Worm (Caenorhabditis elegans): ENCODE data around the gene C01G12.7.

Gene C01G12.7

ce11 chrII:14580549-14580948, 11.1 kb downstream of the C01G12.7 start, which contains the start of the genes nspb-8 and nspb-9:
Gene nspb-8 (minus strand): TSS chrII:14580649.
Gene nspb-9 (plus strand): TSS chrII:14580859.
- TF ChIP-seq ttx-3 (tag; optimal IDR thresholded peaks at IDR 0.05) (no peak), unc-3 (GFP tag; conservative IDR thresholded peaks at IDR 0.05) (no peak), unc-3 (tag; optimal IDR thresholded peaks at IDR 0.05) (no peak), unc-55 (GFP tag; optimal IDR thresholded peaks at IDR 0.05) (no peak), pros-1 (tag; optimal IDR thresholded peaks at IDR 0.05) (no peak), T23F11.4 (GFP tag; optimal IDR thresholded peaks at IDR 0.05) (no peak), ceh-19 (GFP tag; optimal IDR thresholded peaks at IDR 0.05) (no peak), F13H6.1 (tag; optimal IDR thresholded peaks at IDR 0.05) (no peak), che-1 (tag; optimal IDR thresholded peaks at IDR 0.05) (no peak)

- TF ChIP-seq T23F11.4 (GFP tag; optimal IDR thresholded peaks at IDR 0.05) (no peak), mec-3 (tag; optimal IDR thresholded peaks at IDR 0.05; ENCODE audit: borderline replicate concordance) (no peak)
Observed at ce11 chrII:14578716-14579115, 13.0 kb downstream of the C01G12.7 start, which contains the start of gene C01G12.9. Gene C01G12.9 (plus strand): TSS chrII:14579016.

- TF ChIP-seq T23F11.4 (GFP tag; optimal IDR thresholded peaks at IDR 0.05) (no peak), F13H6.1 (tag; optimal IDR thresholded peaks at IDR 0.05) (no peak), fax-1 (tag; optimal IDR thresholded peaks at IDR 0.05) (no peak), ahr-1 (tag; optimal IDR thresholded peaks at IDR 0.05) (no peak)
Observed at ce11 chrII:14578013-14578412, 13.7 kb downstream of the C01G12.7 start, which contains the start of gene nspb-7. Gene nspb-7 (plus strand): TSS chrII:14578313.

ce11 chrII:14576429-14576828, 15.3 kb downstream of the C01G12.7 start, which contains the start of gene C01G12.13:
Gene C01G12.13 (plus strand): TSS chrII:14576729.
- no peak for TF ChIP-seq npax-4 (tag; optimal IDR thresholded peaks at IDR 0.05)
- no peak for TF ChIP-seq C08G9.2 (tag; optimal IDR thresholded peaks at IDR 0.05)
- TF ChIP-seq pha-4 (tag; optimal IDR thresholded peaks at IDR 0.05), result no peak
- TF ChIP-seq ceh-9 (tag; optimal IDR thresholded peaks at IDR 0.05), result no peak
- no peak for TF ChIP-seq unc-3 (GFP tag; conservative IDR thresholded peaks at IDR 0.05)
- TF ChIP-seq unc-3 (tag; optimal IDR thresholded peaks at IDR 0.05), result no peak
- TF ChIP-seq mec-3 (tag; optimal IDR thresholded peaks at IDR 0.05; ENCODE audit: borderline replicate concordance), result no peak

ce11 chrII:14574790-14575189, 16.9 kb downstream of the C01G12.7 start:
- TF ChIP-seq mec-3 (tag; optimal IDR thresholded peaks at IDR 0.05; ENCODE audit: borderline replicate concordance) (no peak), nhr-11 (tag; optimal IDR thresholded peaks at IDR 0.05) (no peak), ceh-19 (GFP tag; optimal IDR thresholded peaks at IDR 0.05) (no peak), ama-1 (optimal IDR thresholded peaks at IDR 0.05) (no peak), tbx-7 (tag; optimal IDR thresholded peaks at IDR 0.05) (no peak), pat-9 (tag; optimal IDR thresholded peaks at IDR 0.05) (no peak), dmd-4 (tag; optimal IDR thresholded peaks at IDR 0.05; ENCODE audit: borderline replicate concordance) (no peak), pax-1 (tag; optimal IDR thresholded peaks at IDR 0.05) (no peak), ttx-3 (tag; optimal IDR thresholded peaks at IDR 0.05) (no peak), ceh-45 (GFP tag; IDR thresholded peaks at IDR 0.05) (no peak), odd-2 (tag; optimal IDR thresholded peaks at IDR 0.05) (no peak), hlh-15 (tag; optimal IDR thresholded peaks at IDR 0.05) (no peak), ceh-30 (tag; optimal IDR thresholded peaks at IDR 0.05) (no peak), ets-4 (tag; optimal IDR thresholded peaks at IDR 0.05) (no peak), tbx-2 (tag; optimal IDR thresholded peaks at IDR 0.05) (no peak)

- TF ChIP-seq C08G9.2 (tag; optimal IDR thresholded peaks at IDR 0.05) (no peak), ceh-45 (GFP tag; IDR thresholded peaks at IDR 0.05) (no peak), hlh-30 (tag; optimal IDR thresholded peaks at IDR 0.05; ENCODE audit: insufficient read depth) (no peak), eyg-1 (tag; optimal IDR thresholded peaks at IDR 0.05) (no peak)
Observed at ce11 chrII:14573315-14573714, 18.4 kb downstream of the C01G12.7 start, which contains the start of gene madf-5. Gene madf-5 (plus strand): TSS chrII:14573615.
